Fruit fly (Drosophila melanogaster) whole organism, embryonic: Measurements from ENCODE around the gene htk.

Source experiments
- Ada2b ChIP-seq: fragments of 200-800 bp; sonication (Bioruptor generic); IDR thresholded peaks from 2 replicates; pipeline ENCODE4 v1.3.6; 2022; ENCODE audit warnings: missing biosample characterization, missing genetic modification characterization
- Adf1 ChIP-seq: fragments of 200-800 bp; sonication (Bioruptor generic); IDR thresholded peaks from 2 replicates; pipeline ENCODE4 v1.3.6; 2022; ENCODE audit warnings: missing biosample characterization, missing genetic modification characterization
- BEAF-32 ChIP-seq: fragments of 200-800 bp; sonication (Bioruptor generic); optimal IDR thresholded peaks from 3 replicates; lab custom pipeline; 2017; ENCODE audit warnings: missing biosample characterization, missing genetic modification characterization, mild to moderate bottlenecking, moderate library complexity, missing genetic modification reagents
- Bdp1 ChIP-seq: fragments of 200-800 bp; sonication (Bioruptor generic); optimal IDR thresholded peaks from 3 replicates; lab custom pipeline; 2016; ENCODE audit warnings: missing biosample characterization, missing genetic modification characterization
- Bteb2 ChIP-seq: fragments of 200-800 bp; sonication (Bioruptor generic); optimal IDR thresholded peaks from 2 replicates; lab custom pipeline; 2016; ENCODE audit warnings: missing biosample characterization, missing genetic modification characterization
- CG10147 ChIP-seq: fragments of 200-800 bp; sonication (Bioruptor generic); optimal IDR thresholded peaks from 2 replicates; lab custom pipeline; 2019; ENCODE audit warnings: missing biosample characterization, mild to moderate bottlenecking, missing genetic modification characterization, moderate library complexity
- CG10209 ChIP-seq: fragments of 200-800 bp; sonication (Bioruptor generic); optimal IDR thresholded peaks from 3 replicates; lab custom pipeline; 2017; ENCODE audit warnings: missing biosample characterization, mild to moderate bottlenecking, missing genetic modification characterization, missing genetic modification reagents
- CG11093 ChIP-seq: fragments of 200-800 bp; sonication (Bioruptor generic); IDR thresholded peaks from 3 replicates; pipeline ENCODE4 v1.3.6; 2022; ENCODE audit warnings: missing biosample characterization, missing genetic modification characterization
- CG11695 ChIP-seq: fragments of 200-800 bp; sonication (Bioruptor generic); IDR thresholded peaks from 3 replicates; pipeline ENCODE4 v1.3.6; 2022; ENCODE audit warnings: missing biosample characterization, missing genetic modification characterization
- CG11723 ChIP-seq: fragments of 200-800 bp; sonication (Bioruptor generic); optimal IDR thresholded peaks from 2 replicates; lab custom pipeline; 2017; ENCODE audit warnings: missing biosample characterization, mild to moderate bottlenecking, missing genetic modification characterization
- CG13287 ChIP-seq: fragments of 200-800 bp; sonication (Bioruptor generic); IDR thresholded peaks from 2 replicates; pipeline ENCODE4 v1.3.6; 2022; ENCODE audit warnings: missing biosample characterization, missing genetic modification characterization; ENCODE audit not compliant: partially characterized antibody
- CG14710 ChIP-seq: fragments of 200-800 bp; sonication (Bioruptor generic); optimal IDR thresholded peaks from 3 replicates; lab custom pipeline; 2019; ENCODE audit warnings: missing biosample characterization, mild to moderate bottlenecking, missing genetic modification characterization, moderate library complexity
- CG15601 ChIP-seq: fragments of 200-800 bp; sonication (Bioruptor generic); optimal IDR thresholded peaks from 3 replicates; lab custom pipeline; 2019; ENCODE audit warnings: missing biosample characterization, mild to moderate bottlenecking, missing genetic modification characterization, moderate library complexity
- CG17802 ChIP-seq: fragments of 200-800 bp; sonication (Bioruptor generic); optimal IDR thresholded peaks from 2 replicates; lab custom pipeline; 2018; ENCODE audit warnings: missing biosample characterization, mild to moderate bottlenecking, missing genetic modification characterization, moderate library complexity
- CG2202 ChIP-seq: fragments of 200-800 bp; sonication (Bioruptor generic); optimal IDR thresholded peaks from 2 replicates; lab custom pipeline; 2018; ENCODE audit warnings: missing biosample characterization, mild to moderate bottlenecking, missing genetic modification characterization
- CG2889 ChIP-seq: fragments of 200-800 bp; sonication (Bioruptor generic); IDR thresholded peaks from 3 replicates; pipeline ENCODE4 v1.3.6; 2022; ENCODE audit warnings: missing biosample characterization, missing genetic modification characterization
- CG31441 ChIP-seq: fragments of 200-800 bp; sonication (Bioruptor generic); IDR thresholded peaks from 2 replicates; pipeline ENCODE4 v1.3.6; 2022; ENCODE audit warnings: missing biosample characterization, missing genetic modification characterization
- CG7745 ChIP-seq: fragments of 200-800 bp; sonication (Bioruptor generic); optimal IDR thresholded peaks from 2 replicates; lab custom pipeline; 2018; ENCODE audit warnings: missing biosample characterization, mild to moderate bottlenecking, missing genetic modification characterization, moderate library complexity
- Drgx ChIP-seq: fragments of 200-800 bp; sonication (Bioruptor generic); IDR thresholded peaks from 2 replicates; pipeline ENCODE4 v1.3.6; 2022; ENCODE audit warnings: missing biosample characterization, missing genetic modification characterization
- Eip74EF ChIP-seq, 2 experiments: fragments of 200-800 bp in 1 of 2; fragments of >200 bp in 1 of 2; sonication (Bioruptor generic) in 1 of 2; optimal IDR thresholded peaks; 2 replicates each; lab custom pipeline; 2017 to 2019; ENCODE audit warnings: missing biosample characterization in 2 of 2, missing genetic modification characterization in 2 of 2, mild to moderate bottlenecking in 1 of 2, moderate library complexity in 1 of 2
- Hmr ChIP-seq: fragments of 200-800 bp; sonication (Bioruptor generic); optimal IDR thresholded peaks from 3 replicates; lab custom pipeline; 2017; ENCODE audit warnings: mild to moderate bottlenecking, missing biosample characterization, missing genetic modification reagents, missing genetic modification characterization
- Hr3 ChIP-seq: fragments of 200-800 bp; sonication (Bioruptor generic); optimal IDR thresholded peaks from 3 replicates; lab custom pipeline; 2016; ENCODE audit warnings: missing biosample characterization, missing genetic modification characterization
- Meics ChIP-seq: fragments of 200-800 bp; sonication (Bioruptor generic); optimal IDR thresholded peaks from 2 replicates; lab custom pipeline; 2017; ENCODE audit warnings: missing biosample characterization, mild to moderate bottlenecking, missing genetic modification characterization
- Mes4 ChIP-seq: fragments of 200-800 bp; sonication (Bioruptor generic); optimal IDR thresholded peaks from 2 replicates; lab custom pipeline; 2016; ENCODE audit warnings: missing biosample characterization, missing genetic modification characterization
- PHDP ChIP-seq: fragments of 200-800 bp; sonication (Bioruptor generic); optimal IDR thresholded peaks from 3 replicates; lab custom pipeline; 2018; ENCODE audit warnings: missing biosample characterization, mild to moderate bottlenecking, missing genetic modification characterization, moderate library complexity
- Rx ChIP-seq: fragments of 200-800 bp; sonication (Bioruptor generic); IDR thresholded peaks from 2 replicates; pipeline ENCODE4 v1.3.6; 2022; ENCODE audit warnings: missing biosample characterization, missing genetic modification characterization
- Scr ChIP-seq: fragments of 200-800 bp; sonication (Bioruptor generic); IDR thresholded peaks from 2 replicates; pipeline ENCODE4 v1.3.6; 2022; ENCODE audit warnings: missing biosample characterization, missing genetic modification characterization; ENCODE audit not compliant: partially characterized antibody
- Sry-β ChIP-seq: fragments of 200-800 bp; sonication (Bioruptor generic); optimal IDR thresholded peaks from 2 replicates; lab custom pipeline; 2018; ENCODE audit warnings: missing biosample characterization, mild to moderate bottlenecking, missing genetic modification characterization, moderate library complexity
- TFAM ChIP-seq: fragments of 200-800 bp; sonication (Bioruptor generic); optimal IDR thresholded peaks from 2 replicates; lab custom pipeline; 2017; ENCODE audit warnings: missing biosample characterization, missing genetic modification characterization, inconsistent platforms
- ara ChIP-seq: fragments of 200-800 bp; sonication (Bioruptor generic); IDR thresholded peaks from 2 replicates; pipeline ENCODE4 v1.3.6; 2022; ENCODE audit warnings: missing biosample characterization, missing genetic modification characterization
- bigmax ChIP-seq: fragments of 200-800 bp; sonication (Bioruptor generic); optimal IDR thresholded peaks from 2 replicates; lab custom pipeline; 2018; ENCODE audit warnings: missing biosample characterization, mild to moderate bottlenecking, missing genetic modification characterization
- crol ChIP-seq: fragments of 200-800 bp; sonication (Bioruptor generic); IDR thresholded peaks from 2 replicates; pipeline ENCODE4 v1.3.6; 2022; ENCODE audit warnings: missing biosample characterization, missing genetic modification characterization
- dan ChIP-seq: fragments of 200-800 bp; sonication (Bioruptor generic); IDR thresholded peaks from 2 replicates; pipeline ENCODE4 v1.3.6; 2022; ENCODE audit warnings: missing biosample characterization, missing genetic modification characterization
- dysf ChIP-seq: fragments of 200-800 bp; sonication (Bioruptor generic); IDR thresholded peaks from 3 replicates; pipeline ENCODE4 v1.3.6; 2022; ENCODE audit warnings: missing biosample characterization, missing genetic modification characterization
- fd64A ChIP-seq: fragments of 200-800 bp; sonication (Bioruptor generic); optimal IDR thresholded peaks from 3 replicates; lab custom pipeline; 2018; ENCODE audit warnings: missing biosample characterization, mild to moderate bottlenecking, missing genetic modification characterization
- gcm ChIP-seq: fragments of 200-800 bp; sonication (Bioruptor generic); optimal IDR thresholded peaks from 2 replicates; lab custom pipeline; 2019; ENCODE audit warnings: missing biosample characterization, mild to moderate bottlenecking, missing genetic modification characterization, moderate library complexity
- her ChIP-seq: fragments of 200-800 bp; sonication (Bioruptor generic); optimal IDR thresholded peaks from 2 replicates; lab custom pipeline; 2016; ENCODE audit warnings: missing biosample characterization, missing genetic modification characterization
- kah ChIP-seq: fragments of 200-800 bp; sonication (Bioruptor generic); optimal IDR thresholded peaks from 2 replicates; lab custom pipeline; 2018; ENCODE audit warnings: missing biosample characterization, mild to moderate bottlenecking, missing genetic modification characterization
- kay ChIP-seq: fragments of 200-800 bp; sonication (Bioruptor generic); optimal IDR thresholded peaks from 2 replicates; lab custom pipeline; 2016; ENCODE audit warnings: missing biosample characterization, missing genetic modification characterization
- lmd ChIP-seq: fragments of 200-800 bp; sonication (Bioruptor generic); IDR thresholded peaks from 2 replicates; pipeline ENCODE4 v1.3.6; 2022; ENCODE audit warnings: missing biosample characterization, missing genetic modification characterization
- otp ChIP-seq: fragments of 200-800 bp; sonication (Bioruptor generic); IDR thresholded peaks from 3 replicates; pipeline ENCODE4, ENCODE4 v1.3.6; 2022; ENCODE audit warnings: missing biosample characterization, missing genetic modification characterization
- pros ChIP-seq: fragments of 200-800 bp; sonication (Bioruptor generic); optimal IDR thresholded peaks from 3 replicates; lab custom pipeline; 2019; ENCODE audit warnings: missing biosample characterization, mild to moderate bottlenecking, missing genetic modification characterization, moderate library complexity
- pum ChIP-seq: fragments of 200-800 bp; sonication (Bioruptor generic); optimal IDR thresholded peaks from 2 replicates; lab custom pipeline; 2016; ENCODE audit warnings: missing biosample characterization, missing genetic modification characterization
- ranshi ChIP-seq: fragments of 200-800 bp; sonication (Bioruptor generic); IDR thresholded peaks from 2 replicates; pipeline ENCODE4 v1.3.6; 2022; ENCODE audit warnings: missing biosample characterization, missing genetic modification characterization
- sd ChIP-seq: fragments of 200-800 bp; sonication (Bioruptor generic); optimal IDR thresholded peaks from 3 replicates; lab custom pipeline; 2018; ENCODE audit warnings: missing biosample characterization, mild to moderate bottlenecking, missing genetic modification characterization, moderate library complexity
- sima ChIP-seq: fragments of 200-800 bp; sonication (Bioruptor generic); optimal IDR thresholded peaks from 2 replicates; lab custom pipeline; 2016; ENCODE audit warnings: missing biosample characterization, missing genetic modification characterization
- sug ChIP-seq: fragments of 200-800 bp; optimal IDR thresholded peaks from 2 replicates; lab custom pipeline; 2019; ENCODE audit warnings: missing biosample characterization, mild to moderate bottlenecking, missing genetic modification characterization, moderate library complexity
- trh ChIP-seq: fragments of 200-800 bp; sonication (Bioruptor generic); optimal IDR thresholded peaks from 2 replicates; lab custom pipeline; 2016; ENCODE audit warnings: missing biosample characterization, missing genetic modification characterization
- tup ChIP-seq: fragments of 200-800 bp; sonication (Bioruptor generic); optimal IDR thresholded peaks from 2 replicates; lab custom pipeline; 2016; ENCODE audit warnings: missing biosample characterization, mild to moderate bottlenecking, missing genetic modification characterization, moderate library complexity
- tx ChIP-seq: fragments of 200-800 bp; sonication (Bioruptor generic); optimal IDR thresholded peaks from 2 replicates; lab custom pipeline; 2016; ENCODE audit warnings: missing biosample characterization, missing genetic modification characterization
- z ChIP-seq: fragments of 200-800 bp; sonication (Bioruptor generic); IDR thresholded peaks from 3 replicates; pipeline ENCODE4 v1.3.6; 2022; ENCODE audit warnings: missing biosample characterization, missing genetic modification characterization
- zen2 ChIP-seq: fragments of 200-800 bp; sonication (Bioruptor generic); IDR thresholded peaks from 3 replicates; pipeline ENCODE4 v1.3.6; 2022; ENCODE audit warnings: missing biosample characterization, missing genetic modification characterization; ENCODE audit not compliant: partially characterized antibody

htk gene

DNA sequence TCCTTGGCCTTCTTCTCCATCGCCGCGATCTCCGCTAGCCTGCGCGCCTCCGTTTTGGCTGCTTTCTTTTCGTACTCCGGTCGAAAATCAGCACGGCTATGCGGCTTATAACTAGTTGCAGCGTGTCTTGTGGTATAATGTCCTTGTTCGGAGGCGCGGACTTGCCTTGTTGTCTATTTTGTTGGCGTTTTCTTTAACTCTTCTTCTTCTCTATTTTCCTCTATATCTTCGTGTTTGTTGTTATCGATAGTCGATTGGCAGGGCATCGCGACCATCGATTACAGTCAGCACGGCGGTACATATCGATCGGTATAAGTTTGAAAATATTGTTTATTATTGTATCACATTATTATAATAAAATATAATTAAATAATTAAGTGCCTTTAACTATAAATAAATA lies 50.0 kb downstream of the htk start, which contains the start of gene Flacc (continued):
- TF ChIP-seq Rx (GFP tag; lab: Robert Waterston, UW) (no peak), crol (no peak), sug (tag; lab: Kevin White, UChicago) (no peak), her (GFP tag; lab: Kevin White, UChicago) (no peak), tx (GFP tag; lab: Kevin White, UChicago) (no peak), lmd (GFP tag; lab: Robert Waterston, UW) (no peak), Mes4 (GFP tag; lab: Kevin White, UChicago) (no peak), TFAM (GFP tag; lab: Kevin White, UChicago) (no peak), pum (GFP tag; lab: Kevin White, UChicago) (no peak), Eip74EF (GFP tag; optimal IDR thresholded peaks at IDR 0.05; lab: Kevin White, UChicago) (no peak), pros (GFP tag; lab: Kevin White, UChicago) (no peak), Drgx (GFP tag; lab: Robert Waterston, UW) (no peak), sd (tag; lab: Kevin White, UChicago) (no peak), CG14710 (peak; percentile 26), CG10147 (no peak), Bteb2 (GFP tag; lab: Kevin White, UChicago) (no peak), sima (GFP tag; lab: Kevin White, UChicago) (no peak), dysf (no peak), CG15601 (tag; lab: Kevin White, UChicago) (no peak), CG17802 (tag; lab: Kevin White, UChicago) (no peak), zen2 (GFP tag; lab: Robert Waterston, UW) (peak; percentile 90), CG31441 (no peak), PHDP (tag; lab: Kevin White, UChicago) (no peak), fd64A (GFP tag; lab: Kevin White, UChicago) (no peak), trh (GFP tag; lab: Kevin White, UChicago) (no peak), CG13287 (GFP tag; lab: Robert Waterston, UW) (peak; percentile 96), CG11723 (GFP tag; lab: Kevin White, UChicago) (no peak), tup (GFP tag; lab: Kevin White, UChicago) (no peak), z (no peak), CG2202 (tag; lab: Kevin White, UChicago) (no peak), gcm (GFP tag; lab: Kevin White, UChicago) (no peak), CG2889 (no peak), BEAF-32 (GFP tag; lab: Kevin White, UChicago) (peak; percentile 76), ranshi (GFP tag; lab: Robert Waterston, UW) (no peak), Hmr (GFP tag; lab: Kevin White, UChicago) (no peak), Meics (GFP tag; lab: Kevin White, UChicago) (no peak), dan (no peak), Bdp1 (GFP tag; lab: Kevin White, UChicago) (no peak), CG11695 (no peak), bigmax (GFP tag; lab: Kevin White, UChicago) (no peak), Sry-β (GFP tag; lab: Kevin White, UChicago) (no peak), kay (GFP tag; lab: Kevin White, UChicago) (no peak), CG7745 (tag; lab: Kevin White, UChicago) (no peak), otp (GFP tag; lab: Robert Waterston, UW) (no peak), ara (GFP tag; lab: Robert Waterston, UW) (no peak), Ada2b (GFP tag; lab: Robert Waterston, UW) (no peak), CG11093 (GFP tag; lab: Robert Waterston, UW) (no peak), Scr (peak; percentile 85), kah (GFP tag; lab: Kevin White, UChicago) (no peak), CG10209 (GFP tag; lab: Kevin White, UChicago) (no peak), Hr3 (no peak), Adf1 (GFP tag; lab: Robert Waterston, UW) (no peak)
